Worm (Caenorhabditis elegans): ENCODE measurements around the gene oac-46.

oac-46 gene

ce11 chrII:8810679-8811413 lies 41.0 kb downstream of the oac-46 start, which contains the start of the genes F46C5.9 and rer-1:
Gene F46C5.9, minus strand, starts transcription at chrII:8810729.
Gene rer-1, plus strand, starts transcription at chrII:8811370.
- TF ChIP-seq ets-7 (tag; optimal IDR thresholded peaks at IDR 0.05) (no peak), tbx-11 (GFP tag; IDR thresholded peaks at IDR 0.05) (no peak), F13C5.2 (tag; optimal IDR thresholded peaks at IDR 0.05) (no peak), hmbx-1 (tag; optimal IDR thresholded peaks at IDR 0.05) (no peak), ama-1 (optimal IDR thresholded peaks at IDR 0.05) (no peak), scrt-1 (GFP tag; IDR thresholded peaks at IDR 0.05) (no peak), B0310.2 (tag; optimal IDR thresholded peaks at IDR 0.05) (no peak), hmg-4 (GFP tag; optimal IDR thresholded peaks at IDR 0.05) (no peak), tra-4 (tag; optimal IDR thresholded peaks at IDR 0.05) (no peak), tbx-37 (GFP tag; conservative IDR thresholded peaks at IDR 0.05) (no peak), aly-1 (tag; optimal IDR thresholded peaks at IDR 0.05) (no peak), flt-1 (GFP tag; IDR thresholded peaks at IDR 0.05) (no peak), hnd-1 (tag; optimal IDR thresholded peaks at IDR 0.05) (no peak), pes-1 (GFP tag; IDR thresholded peaks at IDR 0.05) (no peak), sea-1 (GFP tag; conservative IDR thresholded peaks at IDR 0.05) (no peak), ceh-13 (GFP tag; optimal IDR thresholded peaks at IDR 0.05) (no peak), ceh-36 (tag; optimal IDR thresholded peaks at IDR 0.05) (no peak)

- TF ChIP-seq tbx-11 (GFP tag; IDR thresholded peaks at IDR 0.05) (no peak), B0310.2 (tag; optimal IDR thresholded peaks at IDR 0.05) (no peak), sea-1 (GFP tag; conservative IDR thresholded peaks at IDR 0.05) (no peak), aly-1 (tag; optimal IDR thresholded peaks at IDR 0.05) (no peak), scrt-1 (GFP tag; IDR thresholded peaks at IDR 0.05) (no peak), ama-1 (optimal IDR thresholded peaks at IDR 0.05) (no peak), hmg-4 (GFP tag; optimal IDR thresholded peaks at IDR 0.05) (no peak), ceh-36 (tag; optimal IDR thresholded peaks at IDR 0.05) (no peak), F13C5.2 (tag; optimal IDR thresholded peaks at IDR 0.05) (no peak)
These were observed 43.4 kb downstream of the oac-46 start, which contains the start of gene F07H5.10 for ce11 chrII:8808482-8808881. Gene F07H5.10, minus strand, starts transcription at chrII:8808582.

DNA sequence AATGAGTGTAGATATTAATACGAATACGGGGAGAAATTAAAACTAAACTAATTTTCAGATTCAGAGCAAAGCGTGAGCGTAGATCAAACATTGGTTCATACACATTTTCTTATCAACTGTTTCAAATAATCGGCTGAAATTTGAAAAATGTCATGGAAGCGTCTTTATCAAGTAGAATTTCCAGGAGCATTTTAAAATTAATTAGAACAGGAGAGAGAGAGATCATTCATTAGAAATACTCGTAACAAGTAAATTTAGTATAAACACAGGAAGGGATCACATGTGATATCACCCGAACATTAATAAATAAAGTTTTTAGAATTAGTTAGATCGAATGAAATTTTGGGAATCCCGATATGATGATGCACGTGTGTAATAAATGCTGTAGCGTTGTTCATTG lies 45.0 kb downstream of the oac-46 start, which contains the start of gene pho-13:
TSS of gene pho-13 (minus strand) at position 101 of the 400 bp plus-strand sequence.
- TF ChIP-seq ceh-13 (GFP tag; optimal IDR thresholded peaks at IDR 0.05) (no peak), hnd-1 (tag; optimal IDR thresholded peaks at IDR 0.05) (no peak), hmbx-1 (tag; optimal IDR thresholded peaks at IDR 0.05) (no peak), ets-7 (tag; optimal IDR thresholded peaks at IDR 0.05) (no peak), F13C5.2 (tag; optimal IDR thresholded peaks at IDR 0.05) (no peak)

DNA sequence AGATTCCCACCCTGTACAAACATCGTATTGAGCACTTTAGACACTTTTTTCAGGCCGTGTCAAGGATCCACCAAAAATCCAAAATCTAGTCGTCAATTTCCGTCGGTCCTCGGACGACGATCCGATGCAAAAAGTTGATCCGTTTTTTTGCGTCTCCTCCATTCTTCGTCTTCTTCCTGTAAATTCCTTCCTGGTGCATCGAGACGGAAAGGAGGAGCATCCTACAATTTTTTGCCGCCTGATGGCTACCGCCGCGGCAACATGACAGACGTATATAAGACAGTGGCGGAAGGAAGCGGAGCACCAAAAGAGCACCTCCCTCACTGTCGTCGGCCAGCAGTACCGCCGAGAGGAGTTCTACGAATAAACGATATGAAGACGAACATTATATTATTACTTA lies 51.1 kb downstream of the oac-46 start, which contains the start of gene appg-2:
TSS of gene appg-2 (plus strand) at position 301 of the 400 bp plus-strand sequence.
- no peak for TF ChIP-seq pes-1 (GFP tag; IDR thresholded peaks at IDR 0.05)
- TF ChIP-seq tra-4 (tag; optimal IDR thresholded peaks at IDR 0.05), result no peak
- no peak for TF ChIP-seq hmbx-1 (tag; optimal IDR thresholded peaks at IDR 0.05)
- no peak for TF ChIP-seq scrt-1 (GFP tag; IDR thresholded peaks at IDR 0.05)
- TF ChIP-seq aly-1 (tag; optimal IDR thresholded peaks at IDR 0.05), result no peak
- no peak for TF ChIP-seq tbx-11 (GFP tag; IDR thresholded peaks at IDR 0.05)
- TF ChIP-seq ama-1 (optimal IDR thresholded peaks at IDR 0.05), result no peak
- no peak for TF ChIP-seq B0310.2 (tag; optimal IDR thresholded peaks at IDR 0.05)

DNA sequence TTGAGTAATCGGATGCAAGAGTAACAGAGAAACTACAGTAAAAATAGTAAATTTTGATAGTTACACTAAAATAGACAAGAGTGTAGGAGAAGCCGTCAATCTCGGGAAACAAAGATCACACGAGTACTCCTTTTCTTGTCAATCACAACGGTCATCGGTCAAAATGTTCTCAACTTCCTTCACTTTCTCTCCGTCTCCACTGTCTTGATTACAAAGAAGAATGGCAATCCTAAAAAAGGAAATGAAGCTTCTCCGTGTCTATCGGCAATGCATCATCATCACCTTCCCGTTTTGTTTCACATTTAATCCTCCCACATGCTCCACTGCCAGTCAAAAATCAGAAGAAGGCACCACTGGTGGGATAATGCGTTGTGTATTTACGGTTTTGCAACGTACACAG lies 52.2 kb downstream of the oac-46 start:
- TF ChIP-seq tbx-11 (GFP tag; IDR thresholded peaks at IDR 0.05) (no peak), B0310.2 (tag; optimal IDR thresholded peaks at IDR 0.05) (no peak)
